Worm (Caenorhabditis elegans) whole organism, young adult: ENCODE data around the gene nas-9.
A peak's percentile ranks its signal among the peaks of the same experiment; 100 is the strongest.

Experiments used
- B0336.3 ChIP-seq: fragments of 200-800 bp; sonication (Bioruptor generic); IDR thresholded peaks from 2 replicates; pipeline ENCODE4 v1.3.6; 2022; ENCODE audit warnings: missing genetic modification characterization, missing compliant biosample characterization
- D2030.7 ChIP-seq: fragments of 200-800 bp; sonication (Bioruptor generic); IDR thresholded peaks from 2 replicates; pipeline ENCODE4 v1.3.6; 2022; ENCODE audit warnings: missing genetic modification reagents, missing genetic modification characterization, missing compliant biosample characterization
- F37B4.10 ChIP-seq: fragments of 200-800 bp; sonication (Bioruptor generic); IDR thresholded peaks from 2 replicates; pipeline ENCODE4 v1.3.6; 2022; ENCODE audit warnings: missing genetic modification characterization, missing compliant biosample characterization
- F52B5.7 ChIP-seq: sonication (generic microtip); optimal IDR thresholded peaks from 2 replicates; lab custom pipeline; 2016; ENCODE audit warnings: mild to moderate bottlenecking, missing genetic modification characterization, missing compliant biosample characterization
- F55B11.4 ChIP-seq: sonication (generic microtip); optimal IDR thresholded peaks from 2 replicates; lab custom pipeline; 2016; ENCODE audit warnings: missing compliant biosample characterization, missing genetic modification characterization, borderline replicate concordance; ENCODE audit not compliant: insufficient read depth
- Y53F4B.3 ChIP-seq: fragments of 200-800 bp; sonication (Bioruptor generic); IDR thresholded peaks from 2 replicates; pipeline ENCODE4 v1.3.6; 2022; ENCODE audit warnings: missing genetic modification reagents, missing genetic modification characterization, missing compliant biosample characterization
- Y56A3A.18 ChIP-seq: fragments of 200-800 bp; sonication (Bioruptor generic); IDR thresholded peaks from 2 replicates; pipeline ENCODE4 v1.3.6; 2022; ENCODE audit warnings: missing genetic modification reagents, missing genetic modification characterization, missing compliant biosample characterization
- ama-1 ChIP-seq, 3 experiments: fragments of 150-350 bp in 1 of 3; sonication (generic microtip) in 2 of 3; optimal IDR thresholded peaks; 2 replicates each; lab custom pipeline; 2014 to 2018; ENCODE audit warnings: missing biosample characterization in 2 of 3, missing genetic modification characterization in 2 of 3, missing genetic modification reagents in 2 of 3
- aptf-3 ChIP-seq: fragments of 200-800 bp; sonication (Bioruptor generic); IDR thresholded peaks from 2 replicates; pipeline ENCODE4 v1.3.6; 2022; ENCODE audit warnings: missing genetic modification characterization, missing compliant biosample characterization
- atf-7 ChIP-seq: sonication (generic microtip); optimal IDR thresholded peaks from 2 replicates; lab custom pipeline; 2017; ENCODE audit warnings: mild to moderate bottlenecking, missing genetic modification characterization, missing compliant biosample characterization
- ccch-3 ChIP-seq: fragments of 200-800 bp; sonication (Bioruptor generic); optimal IDR thresholded peaks from 2 replicates; lab custom pipeline; 2018; ENCODE audit warnings: mild to moderate bottlenecking, missing genetic modification characterization, missing compliant biosample characterization
- cebp-1 ChIP-seq, 2 experiments: fragments of 200-800 bp in 1 of 2; sonication (Bioruptor generic) in 1 of 2; sonication (generic microtip) in 1 of 2; IDR thresholded peaks in 1 of 2; optimal IDR thresholded peaks in 1 of 2; 2 replicates each; pipeline versions ENCODE4 v1.3.6 to Lab custom; 2017 to 2022; ENCODE audit warnings: missing compliant biosample characterization in 2 of 2, missing genetic modification characterization in 2 of 2, mild to moderate bottlenecking in 1 of 2, missing genetic modification reagents in 1 of 2, moderate library complexity in 1 of 2
- ceh-58 ChIP-seq: fragments of 200-800 bp; sonication (Bioruptor generic); IDR thresholded peaks from 2 replicates; pipeline ENCODE4 v1.3.6; 2022; ENCODE audit warnings: missing genetic modification characterization, missing compliant biosample characterization
- chd-7 ChIP-seq: sonication (generic microtip); optimal IDR thresholded peaks from 2 replicates; lab custom pipeline; 2016; ENCODE audit warnings: mild to moderate bottlenecking, missing genetic modification characterization, moderate library complexity, missing compliant biosample characterization
- dox-1 ChIP-seq: fragments of 200-800 bp; sonication (Bioruptor generic); IDR thresholded peaks from 2 replicates; pipeline ENCODE4 v1.3.6; 2022; ENCODE audit warnings: missing genetic modification reagents, missing genetic modification characterization, missing compliant biosample characterization
- dpff-1 ChIP-seq: sonication (generic microtip); optimal IDR thresholded peaks from 2 replicates; lab custom pipeline; 2017; ENCODE audit warnings: mild to moderate bottlenecking, missing genetic modification characterization, missing compliant biosample characterization
- dpl-1 ChIP-seq: fragments of 150-350 bp; optimal IDR thresholded peaks from 2 replicates; lab custom pipeline; 2014; ENCODE audit warnings: missing biosample characterization, missing genetic modification reagents, missing genetic modification characterization
- egrh-3 ChIP-seq: fragments of 200-800 bp; sonication (Bioruptor generic); IDR thresholded peaks from 2 replicates; pipeline ENCODE4 v1.3.6; 2022; ENCODE audit warnings: missing genetic modification reagents, missing genetic modification characterization, missing compliant biosample characterization
- fkh-3 ChIP-seq: sonication (generic microtip); optimal IDR thresholded peaks from 2 replicates; lab custom pipeline; 2016; ENCODE audit warnings: mild to moderate bottlenecking, missing genetic modification characterization, missing compliant biosample characterization
- hrde-1 ChIP-seq: sonication (generic microtip); optimal IDR thresholded peaks from 2 replicates; lab custom pipeline; 2016; ENCODE audit warnings: missing genetic modification characterization, mild to moderate bottlenecking, missing compliant biosample characterization, moderate library complexity, missing genotype, missing genetic modification reagents, borderline replicate concordance
- hsf-1 ChIP-seq: fragments of 200-800 bp; sonication (Bioruptor generic); IDR thresholded peaks from 2 replicates; pipeline ENCODE4 v1.3.6; 2022; ENCODE audit warnings: missing genetic modification reagents, missing genetic modification characterization, missing compliant biosample characterization
- let-526 ChIP-seq: fragments of 200-800 bp; sonication (Bioruptor generic); IDR thresholded peaks from 2 replicates; pipeline ENCODE4 v1.3.6; 2022; ENCODE audit warnings: missing genetic modification reagents, missing genetic modification characterization, missing compliant biosample characterization
- lir-1 ChIP-seq: fragments of 200-800 bp; sonication (Bioruptor generic); conservative IDR thresholded peaks from 2 replicates; pipeline ENCODE4 v1.3.6; 2022; ENCODE audit warnings: missing genetic modification reagents, missing genetic modification characterization, missing compliant biosample characterization
- lsl-1 ChIP-seq: fragments of 200-800 bp; sonication (Bioruptor generic); optimal IDR thresholded peaks from 2 replicates; lab custom pipeline; 2018; ENCODE audit warnings: mild to moderate bottlenecking, missing genetic modification characterization, moderate library complexity, missing compliant biosample characterization
- madf-8 ChIP-seq: fragments of 200-800 bp; sonication (Bioruptor generic); conservative IDR thresholded peaks from 2 replicates; pipeline ENCODE4 v1.3.6; 2022; ENCODE audit warnings: missing genetic modification reagents, missing genetic modification characterization, missing compliant biosample characterization
- mcd-1 ChIP-seq: fragments of 200-800 bp; sonication (Bioruptor generic); IDR thresholded peaks from 2 replicates; pipeline ENCODE4 v1.3.6; 2022; ENCODE audit warnings: missing genetic modification reagents, missing genetic modification characterization, missing compliant biosample characterization
- mxl-1 ChIP-seq: sonication (generic microtip); optimal IDR thresholded peaks from 2 replicates; lab custom pipeline; 2016; ENCODE audit warnings: missing genetic modification characterization, missing compliant biosample characterization
- nfya-1 ChIP-seq: sonication (generic microtip); optimal IDR thresholded peaks from 2 replicates; lab custom pipeline; 2017; ENCODE audit warnings: antibody characterized with exemption, missing compliant biosample characterization, missing genetic modification characterization, borderline replicate concordance; ENCODE audit not compliant: insufficient read depth
- nhr-80 ChIP-seq: sonication (generic microtip); optimal IDR thresholded peaks from 2 replicates; lab custom pipeline; 2016; ENCODE audit warnings: missing genetic modification characterization, missing compliant biosample characterization
- pbrm-1 ChIP-seq: fragments of 200-800 bp; sonication (Bioruptor generic); IDR thresholded peaks from 2 replicates; pipeline ENCODE4 v1.3.6; 2022; ENCODE audit warnings: missing genetic modification reagents, missing genetic modification characterization, missing compliant biosample characterization
- pha-4 ChIP-seq: fragments of 150-350 bp; sonication (generic microtip); optimal IDR thresholded peaks from 2 replicates; lab custom pipeline; 2014; ENCODE audit warnings: missing biosample characterization, missing genetic modification reagents, missing genetic modification characterization
- snpc-1.1 ChIP-seq: sonication (generic microtip); optimal IDR thresholded peaks from 2 replicates; lab custom pipeline; 2017; ENCODE audit warnings: missing genetic modification characterization, mild to moderate bottlenecking, missing compliant biosample characterization, antibody characterized with exemption, moderate library complexity, missing genotype, missing genetic modification reagents; ENCODE audit not compliant: insufficient read depth
- somi-1 ChIP-seq: fragments of 200-800 bp; sonication (Bioruptor generic); optimal IDR thresholded peaks from 2 replicates; lab custom pipeline; 2018; ENCODE audit warnings: mild to moderate bottlenecking, missing genetic modification characterization, missing compliant biosample characterization
- tbx-9 ChIP-seq: sonication (generic microtip); optimal IDR thresholded peaks from 2 replicates; lab custom pipeline; 2016; ENCODE audit warnings: borderline replicate concordance, missing genetic modification characterization, inconsistent platforms, missing compliant biosample characterization
- unc-130 ChIP-seq: sonication (generic microtip); optimal IDR thresholded peaks from 2 replicates; lab custom pipeline; 2016; ENCODE audit warnings: missing genetic modification reagents, missing genetic modification characterization, missing compliant biosample characterization
- xnd-1 ChIP-seq: sonication (generic microtip); optimal IDR thresholded peaks from 2 replicates; lab custom pipeline; 2016; ENCODE audit warnings: missing genotype, missing genetic modification reagents, missing genetic modification characterization, missing compliant biosample characterization
- zfh-2 ChIP-seq: fragments of 200-800 bp; sonication (Bioruptor generic); conservative IDR thresholded peaks from 2 replicates; pipeline ENCODE4 v1.3.6; 2022; ENCODE audit warnings: missing genetic modification reagents, missing genetic modification characterization, missing compliant biosample characterization
- ztf-28 ChIP-seq: fragments of 200-800 bp; sonication (Bioruptor generic); IDR thresholded peaks from 2 replicates; pipeline ENCODE4 v1.3.6; 2022; ENCODE audit warnings: missing genetic modification reagents, missing genetic modification characterization, missing compliant biosample characterization

The nas-9 gene

ce11 chrV:4844591-4844990 lies 4.8 kb upstream of the nas-9 start, which contains the start of gene abhd-5.2 (continued):
- peak; percentile 70 for TF ChIP-seq nhr-80 (tag; lab: Kevin White, UChicago)
- no peak for TF ChIP-seq ztf-28 (GFP tag; lab: Robert Waterston, UW)
- peak; percentile 22; the same call in 1 of the 2 replicates for TF ChIP-seq dox-1 (GFP tag; lab: Robert Waterston, UW)
- no peak for TF ChIP-seq snpc-1.1 (tag; lab: Kevin White, UChicago)

ce11 chrV:4842544-4842943 lies 2.7 kb upstream of the nas-9 start, which contains the start of the genes cwp-2 and cwp-3:
TSS of gene cwp-2 (minus strand) at chrV:4842644.
TSS of gene cwp-3 (plus strand) at chrV:4842836.
- TF ChIP-seq chd-7 (no peak), aptf-3 (GFP tag; lab: Robert Waterston, UW) (no peak), pha-4 (tag; lab: Kevin White, UChicago) (no peak), hrde-1 (tag; lab: Kevin White, UChicago) (no peak)

- no peak for TF ChIP-seq unc-130 (GFP tag; lab: Kevin White, UChicago)
- no peak for TF ChIP-seq somi-1 (GFP tag; lab: Kevin White, UChicago)
- no peak for TF ChIP-seq mxl-1 (tag; lab: Kevin White, UChicago)
- TF ChIP-seq F37B4.10 (GFP tag; lab: Robert Waterston, UW) = no peak
- no peak for TF ChIP-seq let-526 (GFP tag; lab: Robert Waterston, UW)
Observed at ce11 chrV:4841179-4841578, 1.4 kb upstream of the nas-9 start, which contains the start of gene cwp-1. TSS of gene cwp-1 (minus strand) at chrV:4841279.

- peak; percentile 54; the same call in 1 of the 2 replicates for TF ChIP-seq zfh-2 (GFP tag; lab: Robert Waterston, UW)
- TF ChIP-seq fkh-3 (tag; lab: Kevin White, UChicago) = no peak
Observed at ce11 chrV:4834277-4834676, 5.5 kb downstream of the nas-9 start, which contains the start of gene C37H5.14. TSS of gene C37H5.14 (minus strand) at chrV:4834377.

ce11 chrV:4826710-4827380 lies 13.0 kb downstream of the nas-9 start, which contains the start of the genes hsp-6 and C37H5.5:
TSS of gene hsp-6 (minus strand) at chrV:4826760.
TSS of gene C37H5.5 (plus strand) at chrV:4827360.
- TF ChIP-seq Y56A3A.18 (no peak), dpff-1 (tag; lab: Kevin White, UChicago) (no peak), xnd-1 (tag; lab: Kevin White, UChicago) (peak; percentile 52), D2030.7 (GFP tag; lab: Robert Waterston, UW) (peak; percentile 72), hsf-1 (GFP tag; lab: Robert Waterston, UW) (peak; percentile 91), lir-1 (peak; percentile 78), pbrm-1 (GFP tag; lab: Robert Waterston, UW) (peak; percentile 85), egrh-3 (GFP tag; lab: Robert Waterston, UW) (peak; percentile 26; the same call in 1 of the 2 replicates), lsl-1 (GFP tag; lab: Kevin White, UChicago) (peak; percentile 91), cebp-1 (GFP tag; IDR thresholded peaks at IDR 0.05; lab: Robert Waterston, UW) (peak; percentile 46; the same call in 1 of the 2 replicates), cebp-1 (tag; optimal IDR thresholded peaks at IDR 0.05; lab: Kevin White, UChicago) (peak; percentile 82), snpc-1.1 (tag; lab: Kevin White, UChicago) (peak; percentile 45), F52B5.7 (no peak), ceh-58 (GFP tag; lab: Robert Waterston, UW) (no peak), ccch-3 (GFP tag; lab: Kevin White, UChicago) (no peak), nfya-1 (no peak), dpl-1 (GFP tag; lab: Kevin White, UChicago) (peak; percentile 11), tbx-9 (tag; lab: Kevin White, UChicago) (no peak), B0336.3 (GFP tag; lab: Robert Waterston, UW) (peak; percentile 79), ama-1 (optimal IDR thresholded peaks at IDR 0.05; lab: Kevin White, UChicago) (no peak), ama-1 (GFP tag; optimal IDR thresholded peaks at IDR 0.05; lab: Kevin White, UChicago) (no peak), dox-1 (GFP tag; lab: Robert Waterston, UW) (peak; percentile 84), mcd-1 (GFP tag; lab: Robert Waterston, UW) (peak; percentile 77), hrde-1 (tag; lab: Kevin White, UChicago) (no peak), F55B11.4 (tag; lab: Kevin White, UChicago) (no peak), Y53F4B.3 (no peak), madf-8 (peak; percentile 75), atf-7 (tag; lab: Kevin White, UChicago) (no peak)
